Worm (Caenorhabditis elegans): ENCODE results near the gene F31F4.11.

DNA sequence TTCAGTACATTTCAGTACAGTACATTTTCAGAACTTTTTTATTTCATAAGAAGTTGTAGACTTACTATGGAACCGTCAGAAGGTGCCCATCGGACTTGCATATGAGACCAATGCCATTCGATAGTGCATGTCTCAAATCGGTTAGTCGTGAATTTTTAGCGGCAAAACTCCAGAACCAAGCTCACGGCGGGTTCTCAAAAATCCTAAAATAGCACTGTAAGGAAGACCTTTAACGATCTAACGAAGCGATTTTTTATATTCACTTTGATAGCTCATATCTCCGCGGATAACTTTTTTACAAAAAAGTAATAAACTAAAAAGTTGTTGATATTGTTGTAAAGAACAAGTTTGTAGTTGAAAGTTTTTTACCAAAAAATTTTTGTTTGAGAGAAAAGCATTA lies 10.0 kb upstream of the F31F4.11 start, which contains the start of gene sru-25:
- TF ChIP-seq tbx-11 (GFP tag; IDR thresholded peaks at IDR 0.05) (no peak), ama-1 (optimal IDR thresholded peaks at IDR 0.05) (no peak), hmbx-1 (tag; optimal IDR thresholded peaks at IDR 0.05) (no peak), pes-1 (GFP tag; IDR thresholded peaks at IDR 0.05) (no peak), tra-4 (tag; optimal IDR thresholded peaks at IDR 0.05) (no peak), tbx-37 (GFP tag; conservative IDR thresholded peaks at IDR 0.05) (no peak), flt-1 (GFP tag; IDR thresholded peaks at IDR 0.05) (no peak), B0310.2 (tag; optimal IDR thresholded peaks at IDR 0.05) (no peak), aly-1 (tag; optimal IDR thresholded peaks at IDR 0.05) (no peak), ceh-13 (GFP tag; optimal IDR thresholded peaks at IDR 0.05) (no peak), hnd-1 (tag; optimal IDR thresholded peaks at IDR 0.05) (no peak), scrt-1 (GFP tag; IDR thresholded peaks at IDR 0.05) (no peak)
